Fruit fly (Drosophila melanogaster) whole organism, embryonic: ENCODE measurements around the gene CG1299.

Source experiments
- Adf1 ChIP-seq: fragments of 200-800 bp; sonication (Bioruptor generic); IDR thresholded peaks from 2 replicates; pipeline ENCODE4 v1.3.6; 2022; ENCODE audit warnings: missing biosample characterization, missing genetic modification characterization
- Blimp-1 ChIP-seq: fragments of 200-800 bp; sonication (Bioruptor generic); optimal IDR thresholded peaks from 3 replicates; lab custom pipeline; 2018; ENCODE audit warnings: missing biosample characterization, missing genetic modification characterization, mild to moderate bottlenecking, moderate library complexity, missing genetic modification reagents
- CG10147 ChIP-seq: fragments of 200-800 bp; sonication (Bioruptor generic); optimal IDR thresholded peaks from 2 replicates; lab custom pipeline; 2019; ENCODE audit warnings: missing biosample characterization, mild to moderate bottlenecking, missing genetic modification characterization, moderate library complexity
- CG11085 ChIP-seq: fragments of 200-800 bp; sonication (Bioruptor generic); IDR thresholded peaks from 2 replicates; pipeline ENCODE4 v1.3.6; 2022; ENCODE audit warnings: missing biosample characterization, missing genetic modification characterization
- CG11247 ChIP-seq: fragments of 200-800 bp; sonication (Bioruptor generic); IDR thresholded peaks from 2 replicates; pipeline ENCODE4 v1.3.6; 2022; ENCODE audit warnings: missing biosample characterization, missing genetic modification characterization
- CG12071 ChIP-seq: fragments of 200-800 bp; sonication (Bioruptor generic); optimal IDR thresholded peaks from 3 replicates; lab custom pipeline; 2018; ENCODE audit warnings: missing biosample characterization, mild to moderate bottlenecking, missing genetic modification characterization
- CG12104 ChIP-seq: fragments of 200-800 bp; sonication (Bioruptor generic); optimal IDR thresholded peaks from 3 replicates; lab custom pipeline; 2016; ENCODE audit warnings: missing biosample characterization, missing genetic modification characterization
- CG12299 ChIP-seq: fragments of 200-800 bp; sonication (Bioruptor generic); optimal IDR thresholded peaks from 2 replicates; lab custom pipeline; 2018; ENCODE audit warnings: missing biosample characterization, mild to moderate bottlenecking, missing genetic modification characterization
- CG13287 ChIP-seq: fragments of 200-800 bp; sonication (Bioruptor generic); IDR thresholded peaks from 2 replicates; pipeline ENCODE4 v1.3.6; 2022; ENCODE audit warnings: missing biosample characterization, missing genetic modification characterization; ENCODE audit not compliant: partially characterized antibody
- CG13424 ChIP-seq: fragments of 200-800 bp; sonication (Bioruptor generic); optimal IDR thresholded peaks from 2 replicates; lab custom pipeline; 2019; ENCODE audit warnings: missing biosample characterization, mild to moderate bottlenecking, missing genetic modification characterization, moderate library complexity
- CG1529 ChIP-seq: fragments of 200-800 bp; sonication (Bioruptor generic); optimal IDR thresholded peaks from 3 replicates; lab custom pipeline; 2018; ENCODE audit warnings: missing biosample characterization, missing genetic modification characterization
- CG15479 ChIP-seq: fragments of 200-800 bp; sonication (Bioruptor generic); optimal IDR thresholded peaks from 3 replicates; lab custom pipeline; 2019; ENCODE audit warnings: missing biosample characterization, mild to moderate bottlenecking, missing genetic modification characterization, moderate library complexity
- CG1603 ChIP-seq: fragments of 200-800 bp; sonication (Bioruptor generic); optimal IDR thresholded peaks from 2 replicates; lab custom pipeline; 2019; ENCODE audit warnings: missing biosample characterization, mild to moderate bottlenecking, missing genetic modification characterization, moderate library complexity
- CG18599 ChIP-seq: fragments of 200-800 bp; sonication (Bioruptor generic); optimal IDR thresholded peaks from 3 replicates; lab custom pipeline; 2017; ENCODE audit warnings: missing biosample characterization, missing genetic modification characterization, mild to moderate bottlenecking, moderate library complexity, missing genetic modification reagents
- CG4282 ChIP-seq: fragments of 200-800 bp; sonication (Bioruptor generic); optimal IDR thresholded peaks from 2 replicates; lab custom pipeline; 2016; ENCODE audit warnings: missing biosample characterization, missing genetic modification characterization
- CG6689 ChIP-seq: fragments of 200-800 bp; sonication (Bioruptor generic); IDR thresholded peaks from 2 replicates; pipeline ENCODE4 v1.3.6; 2022; ENCODE audit warnings: missing biosample characterization, missing genetic modification characterization
- CG8388 ChIP-seq: fragments of 200-800 bp; sonication (Bioruptor generic); optimal IDR thresholded peaks from 2 replicates; lab custom pipeline; 2019; ENCODE audit warnings: missing biosample characterization, mild to moderate bottlenecking, missing genetic modification characterization, moderate library complexity
- CG8765 ChIP-seq: fragments of 200-800 bp; sonication (Bioruptor generic); IDR thresholded peaks from 2 replicates; pipeline ENCODE4 v1.3.6; 2022; ENCODE audit warnings: missing biosample characterization, missing genetic modification characterization
- Deaf1 ChIP-seq: fragments of 200-800 bp; optimal IDR thresholded peaks from 3 replicates; lab custom pipeline; 2019; ENCODE audit warnings: missing biosample characterization, mild to moderate bottlenecking, missing genetic modification characterization, moderate library complexity
- E2f2 ChIP-seq: fragments of 200-800 bp; sonication (Bioruptor generic); IDR thresholded peaks from 2 replicates; pipeline ENCODE4 v1.3.6; 2022; ENCODE audit warnings: missing biosample characterization, missing genetic modification characterization
- Hey ChIP-seq: fragments of 200-800 bp; sonication (Bioruptor generic); optimal IDR thresholded peaks from 3 replicates; lab custom pipeline; 2018; ENCODE audit warnings: missing biosample characterization, mild to moderate bottlenecking, missing genetic modification characterization
- Hr51 ChIP-seq, 2 experiments: fragments of 200-800 bp; sonication (Bioruptor generic); optimal IDR thresholded peaks; 2 replicates in 1 of 2; 3 replicates in 1 of 2; lab custom pipeline; 2016 to 2018; ENCODE audit warnings: missing biosample characterization in 2 of 2, missing genetic modification characterization in 2 of 2, mild to moderate bottlenecking in 1 of 2, moderate library complexity in 1 of 2
- Med ChIP-seq: fragments of 200-800 bp; sonication (Bioruptor generic); peaks from one replicate; lab custom pipeline; 2016; ENCODE audit warnings: missing biosample characterization, missing genetic modification characterization, mild to moderate bottlenecking, inconsistent platforms, moderate library complexity
- Meics ChIP-seq: fragments of 200-800 bp; sonication (Bioruptor generic); optimal IDR thresholded peaks from 2 replicates; lab custom pipeline; 2017; ENCODE audit warnings: missing biosample characterization, mild to moderate bottlenecking, missing genetic modification characterization
- Neu2 ChIP-seq: fragments of 200-800 bp; sonication (Bioruptor generic); optimal IDR thresholded peaks from 3 replicates; lab custom pipeline; 2016; ENCODE audit warnings: missing biosample characterization, missing genetic modification characterization, borderline replicate concordance
- PHDP ChIP-seq: fragments of 200-800 bp; sonication (Bioruptor generic); optimal IDR thresholded peaks from 3 replicates; lab custom pipeline; 2018; ENCODE audit warnings: missing biosample characterization, mild to moderate bottlenecking, missing genetic modification characterization, moderate library complexity
- Trl ChIP-seq, 3 experiments: fragments of >200 bp in 2 of 3; fragments of 200-800 bp in 1 of 3; sonication (Bioruptor generic) in 1 of 3; optimal IDR thresholded peaks; 2 replicates in 1 of 3; 3 replicates in 2 of 3; lab custom pipeline; 2016 to 2017; ENCODE audit warnings: missing biosample characterization in 1 of 3, missing genetic modification characterization in 1 of 3
- Vsx1 ChIP-seq: fragments of 200-800 bp; sonication (Bioruptor generic); optimal IDR thresholded peaks from 2 replicates; lab custom pipeline; 2017; ENCODE audit warnings: missing biosample characterization, mild to moderate bottlenecking, missing genetic modification characterization, missing genetic modification reagents
- YL-1 ChIP-seq: fragments of 200-800 bp; sonication (Bioruptor generic); optimal IDR thresholded peaks from 3 replicates; lab custom pipeline; 2017; ENCODE audit warnings: missing biosample characterization, mild to moderate bottlenecking, missing genetic modification characterization
- cad ChIP-seq: fragments of >200 bp; optimal IDR thresholded peaks from 2 replicates; lab custom pipeline; 2017; ENCODE audit warnings: missing biosample characterization, missing genetic modification characterization
- cg ChIP-seq: fragments of 200-800 bp; sonication (Bioruptor generic); optimal IDR thresholded peaks from 3 replicates; lab custom pipeline; 2019; ENCODE audit warnings: missing biosample characterization, mild to moderate bottlenecking, missing genetic modification characterization, moderate library complexity
- ci ChIP-seq: fragments of 200-800 bp; sonication (Bioruptor generic); IDR thresholded peaks from 3 replicates; pipeline ENCODE4 v1.3.6; 2022; ENCODE audit warnings: missing biosample characterization, missing genetic modification characterization
- crp ChIP-seq, 2 experiments: fragments of 200-800 bp; sonication (Bioruptor generic); optimal IDR thresholded peaks; 2 replicates in 1 of 2; 3 replicates in 1 of 2; lab custom pipeline; 2017; ENCODE audit warnings: missing biosample characterization in 2 of 2, missing genetic modification characterization in 2 of 2, mild to moderate bottlenecking in 1 of 2, moderate library complexity in 1 of 2
- dati ChIP-seq: fragments of 200-800 bp; sonication (Bioruptor generic); IDR thresholded peaks from 2 replicates; pipeline ENCODE4 v1.3.6; 2022; ENCODE audit warnings: missing biosample characterization, missing genetic modification characterization
- dimm ChIP-seq: fragments of 200-800 bp; sonication (Bioruptor generic); IDR thresholded peaks from 2 replicates; pipeline ENCODE4 v1.3.6; 2022; ENCODE audit warnings: missing biosample characterization, missing genetic modification characterization
- dysf ChIP-seq: fragments of 200-800 bp; sonication (Bioruptor generic); IDR thresholded peaks from 3 replicates; pipeline ENCODE4 v1.3.6; 2022; ENCODE audit warnings: missing biosample characterization, missing genetic modification characterization
- eve ChIP-seq, 2 experiments: fragments of >200 bp; optimal IDR thresholded peaks; 2 replicates each; lab custom pipeline; 2017; ENCODE audit warnings: missing biosample characterization in 2 of 2, missing genetic modification characterization in 2 of 2
- exex ChIP-seq: fragments of 200-800 bp; sonication (Bioruptor generic); optimal IDR thresholded peaks from 4 replicates; lab custom pipeline; 2018; ENCODE audit warnings: missing biosample characterization, mild to moderate bottlenecking, missing genetic modification characterization, moderate library complexity
- grn ChIP-seq: fragments of 200-800 bp; sonication (Bioruptor generic); optimal IDR thresholded peaks from 3 replicates; lab custom pipeline; 2017; ENCODE audit warnings: missing biosample characterization, missing genetic modification characterization
- ken ChIP-seq: fragments of 200-800 bp; sonication (Bioruptor generic); IDR thresholded peaks from 3 replicates; pipeline ENCODE4 v1.3.6; 2022; ENCODE audit warnings: missing biosample characterization, missing genetic modification characterization
- maf-S ChIP-seq: fragments of 200-800 bp; sonication (Bioruptor generic); optimal IDR thresholded peaks from 2 replicates; lab custom pipeline; 2016; ENCODE audit warnings: missing biosample characterization, missing genetic modification characterization
- mam ChIP-seq: fragments of 200-800 bp; sonication (Bioruptor generic); optimal IDR thresholded peaks from 3 replicates; lab custom pipeline; 2016; ENCODE audit warnings: missing biosample characterization, missing genetic modification characterization
- phol ChIP-seq: fragments of 200-800 bp; sonication (Bioruptor generic); optimal IDR thresholded peaks from 3 replicates; lab custom pipeline; 2018; ENCODE audit warnings: missing biosample characterization, mild to moderate bottlenecking, missing genetic modification characterization, moderate library complexity
- slou ChIP-seq: fragments of 200-800 bp; sonication (Bioruptor generic); optimal IDR thresholded peaks from 3 replicates; lab custom pipeline; 2016; ENCODE audit warnings: missing biosample characterization, missing genetic modification characterization
- tll ChIP-seq, 2 experiments: fragments of 200-800 bp in 1 of 2; fragments of >200 bp in 1 of 2; sonication (Bioruptor generic) in 1 of 2; optimal IDR thresholded peaks; 2 replicates each; lab custom pipeline; 2017 to 2019; ENCODE audit warnings: missing biosample characterization in 2 of 2, missing genetic modification characterization in 2 of 2, mild to moderate bottlenecking in 1 of 2, moderate library complexity in 1 of 2
- zfh1 ChIP-seq: fragments of 200-800 bp; sonication (Bioruptor generic); IDR thresholded peaks from 3 replicates; pipeline ENCODE4 v1.3.6; 2022; ENCODE audit warnings: missing biosample characterization, missing genetic modification characterization

Gene CG1299

dm6 chr3L:4167353-4167842, 18.9 kb downstream of the CG1299 start, which contains the start of gene mas:
Gene mas (minus strand): TSS chr3L:4167464.
- TF ChIP-seq dimm (GFP tag; lab: Robert Waterston, UW) (no peak), dati (GFP tag; lab: Robert Waterston, UW) (no peak), cad (GFP tag; lab: Kevin White, UChicago) (peak; percentile 93), Trl (optimal IDR thresholded peaks at IDR 0.05; lab: Kevin White, UChicago) (peak in 1 of 2 experiments; percentile 41), Trl (GFP tag; optimal IDR thresholded peaks at IDR 0.05; lab: Kevin White, UChicago) (no peak), slou (GFP tag; lab: Kevin White, UChicago) (no peak), CG10147 (no peak), CG1529 (GFP tag; lab: Kevin White, UChicago) (no peak), Deaf1 (tag; lab: Kevin White, UChicago) (no peak), CG13424 (tag; lab: Kevin White, UChicago) (no peak), Blimp-1 (GFP tag; lab: Kevin White, UChicago) (peak; percentile 32), CG15479 (peak; percentile 57), tll (GFP tag; optimal IDR thresholded peaks at IDR 0.05; lab: Kevin White, UChicago) (peak in 1 of 2 experiments; percentile 40), Med (GFP tag; lab: Kevin White, UChicago) (peak; percentile 43), Hey (no peak), ci (GFP tag; lab: Robert Waterston, UW) (0 out of 3 replicates have a peak, but pooled peaks have one; percentile 16), grn (GFP tag; lab: Kevin White, UChicago) (no peak), ken (GFP tag; lab: Robert Waterston, UW) (0 out of 3 replicates have a peak, but pooled peaks have one; percentile 35)

- TF ChIP-seq CG13287 (GFP tag; lab: Robert Waterston, UW), result peak; percentile 50; the same call in 1 of the 2 replicates
- peak; percentile 85 for TF ChIP-seq phol
- TF ChIP-seq Neu2, result no peak
- no peak for TF ChIP-seq slou (GFP tag; lab: Kevin White, UChicago)
- peak; percentile 33 for TF ChIP-seq CG1603 (tag; lab: Kevin White, UChicago)
- no peak for TF ChIP-seq CG12299
- peak; percentile 52 for TF ChIP-seq Meics
- no peak for TF ChIP-seq CG15479
- TF ChIP-seq CG6689 (GFP tag; lab: Robert Waterston, UW), result peak; percentile 37
- peak; percentile 18 for TF ChIP-seq CG12104
- no peak for TF ChIP-seq cg (GFP tag; lab: Kevin White, UChicago)
- TF ChIP-seq Vsx1 (GFP tag; lab: Kevin White, UChicago), result no peak
- TF ChIP-seq CG11085, result no peak
- TF ChIP-seq E2f2 (GFP tag; lab: Robert Waterston, UW), result peak; percentile 98
- TF ChIP-seq CG18599 (GFP tag; lab: Kevin White, UChicago), result peak; percentile 55
- peak; percentile 81 for TF ChIP-seq YL-1 (GFP tag; lab: Kevin White, UChicago)
- TF ChIP-seq CG8765 (GFP tag; lab: Robert Waterston, UW), result no peak
- TF ChIP-seq Adf1, result peak; percentile 43; the same call in 1 of the 2 replicates
- no peak for TF ChIP-seq maf-S (GFP tag; lab: Kevin White, UChicago)
- TF ChIP-seq PHDP, result peak; percentile 50
- peak; percentile 2 for TF ChIP-seq CG12071 (GFP tag; lab: Kevin White, UChicago)
- no peak for TF ChIP-seq CG8388 (GFP tag; lab: Kevin White, UChicago)
- no peak for TF ChIP-seq mam
- no peak for TF ChIP-seq CG4282
- no peak for TF ChIP-seq exex
- no peak for TF ChIP-seq dysf (GFP tag; lab: Robert Waterston, UW)
- TF ChIP-seq crp (GFP tag; optimal IDR thresholded peaks at IDR 0.05; lab: Kevin White, UChicago), result peak in 1 of 2 experiments; percentile 54
- TF ChIP-seq Hr51 (GFP tag; optimal IDR thresholded peaks at IDR 0.05; lab: Kevin White, UChicago), result peak in 1 of 2 experiments; percentile 54
- no peak; the same call in 2 of the 3 replicates for TF ChIP-seq zfh1 (GFP tag; lab: Robert Waterston, UW)
- TF ChIP-seq eve (GFP tag; optimal IDR thresholded peaks at IDR 0.05; lab: Kevin White, UChicago), result no peak
- peak; percentile 36; the same call in 1 of the 2 replicates for TF ChIP-seq CG11247 (GFP tag; lab: Robert Waterston, UW)
Observed at dm6 chr3L:4169957-4170651, 21.6 kb downstream of the CG1299 start, which contains the start of gene Ero1L. Gene Ero1L (plus strand): TSS chr3L:4170404.
